Fruit fly (Drosophila melanogaster) S2 (cell line): ENCODE measurements around the gene sls.

Source experiments
- CG8478 ChIP-seq: fragments of >200 bp; optimal IDR thresholded peaks from 2 replicates; lab custom pipeline; 2018
- CTCF ChIP-seq, 2 experiments: fragments of >200 bp; optimal IDR thresholded peaks; 2 replicates each; lab custom pipeline; 2018

The sls gene

dm6 chr3L:2136419-2136818 lies 21.0 kb upstream of the sls start:
- TF ChIP-seq CG8478 (lab: Kevin White, UChicago) = no peak
- TF ChIP-seq CTCF (optimal IDR thresholded peaks at IDR 0.05; lab: Kevin White, UChicago) = no peak

DNA sequence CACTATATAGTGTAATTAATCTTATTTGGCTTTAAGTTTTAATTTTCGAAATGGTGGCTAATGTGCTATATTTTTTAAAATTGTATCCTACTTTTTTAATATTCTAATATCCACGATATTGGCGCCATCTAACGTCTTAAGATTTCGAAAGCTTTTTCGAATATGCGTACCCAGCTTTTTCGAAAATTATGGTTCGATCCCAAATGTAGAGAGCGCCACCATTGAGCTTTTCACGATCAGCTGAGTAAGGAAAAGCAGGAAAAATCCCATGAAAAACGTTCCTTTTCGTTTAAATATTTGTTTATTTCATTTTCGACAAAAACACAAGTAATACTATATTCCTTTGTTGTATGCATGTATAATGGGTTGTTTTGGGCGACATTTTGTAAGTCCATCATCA lies 6.9 kb upstream of the sls start:
- TF ChIP-seq CG8478 (lab: Kevin White, UChicago) = no peak
- TF ChIP-seq CTCF (optimal IDR thresholded peaks at IDR 0.05; lab: Kevin White, UChicago) = peak; percentile 20 to 59

dm6 chr3L:2121724-2122123 lies 6.3 kb upstream of the sls start:
- TF ChIP-seq CG8478 (lab: Kevin White, UChicago) (no peak), CTCF (optimal IDR thresholded peaks at IDR 0.05; lab: Kevin White, UChicago) (no peak)

dm6 chr3L:2119002-2119401 lies 3.6 kb upstream of the sls start:
- TF ChIP-seq CTCF (optimal IDR thresholded peaks at IDR 0.05; lab: Kevin White, UChicago) (no peak), CG8478 (lab: Kevin White, UChicago) (no peak)

- TF ChIP-seq CG8478 (lab: Kevin White, UChicago) (no peak), CTCF (optimal IDR thresholded peaks at IDR 0.05; lab: Kevin White, UChicago) (no peak)
These were observed 2.6 kb upstream of the sls start for dm6 chr3L:2118054-2118453.

DNA sequence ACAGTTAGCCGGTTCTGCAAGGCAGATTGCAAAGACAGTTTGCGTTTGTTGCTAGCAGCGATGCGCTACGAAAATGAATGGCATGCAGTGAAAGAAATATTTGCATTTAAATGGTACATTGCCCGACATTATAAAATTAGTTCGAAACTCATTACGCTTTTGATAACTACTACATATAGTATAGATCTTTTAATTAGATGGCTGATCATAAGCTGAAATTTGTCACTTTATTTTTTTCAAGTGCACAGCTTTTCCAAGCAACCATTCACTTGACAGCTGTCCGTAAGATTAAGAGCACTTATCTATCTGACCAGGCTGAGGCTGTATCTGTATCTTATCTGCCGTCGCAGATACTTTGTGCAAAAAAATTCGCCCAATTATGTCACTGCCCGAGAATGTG lies 1.6 kb upstream of the sls start:
- TF ChIP-seq CTCF (optimal IDR thresholded peaks at IDR 0.05; lab: Kevin White, UChicago) = no peak
- TF ChIP-seq CG8478 (lab: Kevin White, UChicago) = no peak

dm6 chr3L:2114687-2115444 lies 545 bp downstream of the sls start:
- TF ChIP-seq CTCF (optimal IDR thresholded peaks at IDR 0.05; lab: Kevin White, UChicago) (no peak), CG8478 (lab: Kevin White, UChicago) (no peak)

DNA sequence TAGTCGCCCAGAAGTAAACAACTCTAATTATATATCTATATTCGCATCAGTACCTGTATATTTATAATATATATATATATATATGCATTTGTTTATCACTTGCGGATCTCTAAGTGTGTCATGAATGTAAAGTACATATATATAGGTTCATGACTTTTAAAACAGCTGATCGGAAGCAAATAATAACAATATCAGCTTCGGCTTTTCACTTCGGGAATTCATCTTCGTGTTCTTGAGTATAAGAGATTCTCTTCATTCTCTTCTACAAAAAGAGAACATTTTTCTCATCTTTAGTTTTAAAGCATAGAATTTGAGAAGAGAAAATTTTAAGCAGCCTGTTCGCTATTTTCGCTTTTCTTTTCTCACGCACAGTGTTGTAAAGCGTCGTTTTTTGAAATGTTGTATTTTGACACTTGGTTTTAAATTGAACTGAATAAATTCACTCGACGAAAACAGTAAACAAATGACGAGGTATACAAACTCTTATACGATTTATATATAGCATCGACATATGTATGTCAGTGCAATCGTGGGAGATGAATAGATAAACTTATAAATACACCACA lies 8.0 kb downstream of the sls start:
- TF ChIP-seq CTCF (optimal IDR thresholded peaks at IDR 0.05; lab: Kevin White, UChicago) (no peak), CG8478 (lab: Kevin White, UChicago) (no peak)

dm6 chr3L:2089751-2090510 lies 25.5 kb downstream of the sls start:
- no peak for TF ChIP-seq CG8478 (lab: Kevin White, UChicago)

dm6 chr3L:2038124-2038523 lies 77.3 kb downstream of the sls start, which contains the start of gene CG42355:
TSS of gene CG42355 (minus strand) at chr3L:2038224.
- TF ChIP-seq CG8478 (lab: Kevin White, UChicago) (no peak), CTCF (optimal IDR thresholded peaks at IDR 0.05; lab: Kevin White, UChicago) (no peak)

DNA sequence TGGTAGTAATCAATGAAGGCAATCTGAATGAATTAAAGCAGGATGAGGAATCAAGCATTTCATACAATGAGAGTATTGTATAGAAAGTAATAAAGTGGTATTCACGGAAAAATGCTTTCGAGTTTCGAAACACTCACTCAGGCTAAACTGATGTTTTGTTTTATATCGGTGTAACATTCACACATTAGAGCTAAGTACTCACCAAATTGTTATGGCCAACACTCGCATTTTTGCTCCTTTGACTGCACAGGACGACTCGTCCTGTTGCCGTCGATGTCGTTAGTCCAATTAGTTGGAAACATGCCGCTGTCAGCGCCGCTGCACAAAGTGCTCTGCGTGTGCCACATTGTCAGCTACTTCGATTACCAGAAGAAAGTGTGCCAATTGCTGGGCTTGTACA lies 88.7 kb downstream of the sls start, which contains the start of gene Grl62c:
Gene Grl62c (plus strand): TSS at position 301 of the 400 bp plus-strand sequence.
- TF ChIP-seq CTCF (optimal IDR thresholded peaks at IDR 0.05; lab: Kevin White, UChicago) (no peak), CG8478 (lab: Kevin White, UChicago) (no peak)

- TF ChIP-seq CTCF (optimal IDR thresholded peaks at IDR 0.05; lab: Kevin White, UChicago) (no peak), CG8478 (lab: Kevin White, UChicago) (no peak)
These were observed 92.1 kb downstream of the sls start, which contains the start of gene Grl62b for dm6 chr3L:2023291-2023690. TSS of gene Grl62b (minus strand) at chr3L:2023391.

- TF ChIP-seq CTCF (optimal IDR thresholded peaks at IDR 0.05; lab: Kevin White, UChicago) = no peak
These were observed 93.6 kb downstream of the sls start, which contains the start of gene Grl62a for dm6 chr3L:2021858-2022257. TSS of gene Grl62a (minus strand) at chr3L:2021958.

DNA sequence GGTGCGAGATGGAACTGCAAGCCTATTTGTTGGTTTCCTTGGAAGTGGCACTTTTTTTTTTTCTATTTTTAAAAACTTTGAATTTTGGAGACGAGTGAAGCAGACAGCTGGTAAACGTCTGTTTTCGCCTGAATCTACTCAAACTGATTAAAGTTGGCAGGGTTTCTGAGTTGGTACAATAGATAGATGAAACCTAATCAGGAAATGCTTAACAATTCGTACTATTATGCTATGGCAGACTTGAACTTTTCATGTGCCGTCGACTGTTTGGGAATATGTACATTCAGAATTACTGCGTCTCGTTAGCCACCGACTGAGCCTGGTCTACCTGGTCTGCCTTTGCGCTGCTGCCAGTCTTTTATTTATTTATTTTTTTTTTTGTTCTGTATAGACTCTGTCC lies 109.9 kb downstream of the sls start, which contains the start of gene CG42841:
Gene CG42841 (minus strand): TSS at position 101 of the 400 bp plus-strand sequence.
- TF ChIP-seq CTCF (optimal IDR thresholded peaks at IDR 0.05; lab: Kevin White, UChicago) = no peak
- no peak for TF ChIP-seq CG8478 (lab: Kevin White, UChicago)

DNA sequence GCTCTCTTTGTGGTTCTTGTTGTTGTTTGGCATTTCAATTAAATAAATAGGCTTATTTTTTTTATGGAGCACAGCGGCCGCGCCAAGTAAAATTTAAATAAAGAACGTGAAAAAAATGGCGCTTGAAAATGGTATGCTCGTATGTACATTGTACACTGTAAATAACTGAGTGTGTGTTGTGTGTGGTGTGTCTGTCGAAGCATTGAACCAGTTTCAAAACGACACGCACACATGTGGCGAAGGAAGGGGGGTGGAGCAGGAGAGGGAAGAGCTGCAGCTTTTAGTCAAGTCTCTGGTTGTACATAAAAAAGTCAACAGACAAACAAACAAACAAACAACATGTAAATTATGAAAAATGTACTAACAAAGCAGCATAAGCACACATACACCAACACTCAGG lies 110.7 kb downstream of the sls start:
- TF ChIP-seq CG8478 (lab: Kevin White, UChicago) = no peak
- no peak for TF ChIP-seq CTCF (optimal IDR thresholded peaks at IDR 0.05; lab: Kevin White, UChicago)
